Worm (Caenorhabditis elegans): ENCODE results near the gene metl-2.

DNA sequence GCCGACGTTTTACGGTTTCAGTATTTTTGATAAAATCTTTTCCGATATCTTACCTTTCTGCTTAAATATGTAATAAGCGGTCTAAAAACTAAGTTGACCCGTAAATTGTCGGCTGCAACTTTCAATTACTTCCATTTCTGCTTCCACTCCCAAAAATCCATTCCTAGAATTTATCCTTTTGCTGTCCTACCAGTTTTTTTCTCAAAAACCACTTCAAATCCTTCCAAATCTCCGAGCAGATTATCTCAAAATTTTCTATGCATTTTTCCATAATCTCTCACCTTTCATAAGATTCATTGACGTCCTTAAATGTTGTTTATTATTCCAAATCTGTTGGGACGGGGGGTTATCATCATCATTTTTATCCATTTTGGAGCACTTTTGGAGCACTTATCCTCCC lies 28.7 kb upstream of the metl-2 start:
- TF ChIP-seq unc-62 (GFP tag; optimal IDR thresholded peaks at IDR 0.05), result no peak
- no peak for TF ChIP-seq tlf-1 (GFP tag; optimal IDR thresholded peaks at IDR 0.05)
- TF ChIP-seq nhr-27 (tag; optimal IDR thresholded peaks at IDR 0.05), result no peak
- no peak for TF ChIP-seq lin-26 (GFP tag; IDR thresholded peaks at IDR 0.05)
- TF ChIP-seq madf-6 (GFP tag; IDR thresholded peaks at IDR 0.05), result no peak
- no peak for TF ChIP-seq mel-28 (tag; optimal IDR thresholded peaks at IDR 0.05; ENCODE audit: borderline replicate concordance)
- TF ChIP-seq ztf-6 (GFP tag; IDR thresholded peaks at IDR 0.05), result no peak
- no peak for TF ChIP-seq D2030.7 (GFP tag; IDR thresholded peaks at IDR 0.05)
- no peak for TF ChIP-seq nhr-120 (GFP tag; IDR thresholded peaks at IDR 0.05)
- TF ChIP-seq snpc-4 (GFP tag; optimal IDR thresholded peaks at IDR 0.05), result no peak
- no peak for TF ChIP-seq snpc-4 (tag; optimal IDR thresholded peaks at IDR 0.05)
- TF ChIP-seq hrde-1 (tag; optimal IDR thresholded peaks at IDR 0.05; ENCODE audit: borderline replicate concordance), result no peak
- no peak for TF ChIP-seq hsf-1 (GFP tag; IDR thresholded peaks at IDR 0.05)
- TF ChIP-seq F33H1.4 (GFP tag; IDR thresholded peaks at IDR 0.05), result no peak
- no peak for TF ChIP-seq Y53G8AR.9 (GFP tag; conservative IDR thresholded peaks at IDR 0.05)

Measured in whole organism, young adult.